Fruit fly (Drosophila melanogaster) whole organism, prepupa: ENCODE results near the gene Lrp4.

ENCODE experiments used
- Blimp-1 ChIP-seq: fragments of 200-800 bp; sonication (Bioruptor generic); optimal IDR thresholded peaks from 3 replicates; lab custom pipeline; 2017; ENCODE audit warnings: missing biosample characterization, missing genetic modification characterization, mild to moderate bottlenecking, moderate library complexity, missing genetic modification reagents
- CG10631 ChIP-seq: fragments of 200-800 bp; sonication (Bioruptor generic); optimal IDR thresholded peaks from 2 replicates; lab custom pipeline; 2016; ENCODE audit warnings: missing biosample characterization, missing genetic modification characterization
- CG10669 ChIP-seq: fragments of 200-800 bp; sonication (Bioruptor generic); optimal IDR thresholded peaks from 3 replicates; lab custom pipeline; 2018; ENCODE audit warnings: missing biosample characterization, mild to moderate bottlenecking, missing genetic modification characterization, moderate library complexity
- CG11294 ChIP-seq: fragments of 200-800 bp; sonication (Bioruptor generic); IDR thresholded peaks from 2 replicates; pipeline ENCODE4 v1.3.6; 2022; ENCODE audit warnings: missing biosample characterization, missing genetic modification characterization
- CG11762 ChIP-seq: fragments of 200-800 bp; sonication (Bioruptor generic); optimal IDR thresholded peaks from 3 replicates; lab custom pipeline; 2016; ENCODE audit warnings: missing biosample characterization, missing genetic modification characterization; ENCODE audit not compliant: insufficient read depth
- CG15336 ChIP-seq: fragments of 200-800 bp; sonication (Bioruptor generic); IDR thresholded peaks from 2 replicates; pipeline ENCODE4 v1.3.6; 2022; ENCODE audit warnings: missing biosample characterization, missing genetic modification characterization
- CG1621 ChIP-seq: fragments of 200-800 bp; sonication (Bioruptor generic); optimal IDR thresholded peaks from 3 replicates; lab custom pipeline; 2018; ENCODE audit warnings: missing biosample characterization, mild to moderate bottlenecking, missing genetic modification characterization
- CG16779 ChIP-seq: fragments of 200-800 bp; sonication (Bioruptor generic); optimal IDR thresholded peaks from 3 replicates; lab custom pipeline; 2017; ENCODE audit warnings: missing biosample characterization, mild to moderate bottlenecking, missing genetic modification characterization
- CG31627 ChIP-seq: fragments of 200-800 bp; sonication (Bioruptor generic); optimal IDR thresholded peaks from 3 replicates; lab custom pipeline; 2016; ENCODE audit warnings: missing biosample characterization, missing genetic modification characterization
- CG32006 ChIP-seq: fragments of 200-800 bp; sonication (Bioruptor generic); optimal IDR thresholded peaks from 3 replicates; lab custom pipeline; 2017; ENCODE audit warnings: missing biosample characterization, mild to moderate bottlenecking, missing genetic modification characterization
- CG34406 ChIP-seq: fragments of 200-800 bp; sonication (Bioruptor generic); optimal IDR thresholded peaks from 3 replicates; lab custom pipeline; 2016; ENCODE audit warnings: missing biosample characterization, missing genetic modification characterization
- CG4318 ChIP-seq: fragments of 200-800 bp; sonication (Bioruptor generic); optimal IDR thresholded peaks from 3 replicates; lab custom pipeline; 2017; ENCODE audit warnings: missing biosample characterization, mild to moderate bottlenecking, missing genetic modification characterization
- CG6163 ChIP-seq: fragments of 200-800 bp; sonication (Bioruptor generic); IDR thresholded peaks from 3 replicates; pipeline ENCODE4 v1.3.6; 2022; ENCODE audit warnings: missing biosample characterization, missing genetic modification characterization
- CG6276 ChIP-seq: fragments of 200-800 bp; sonication (Bioruptor generic); optimal IDR thresholded peaks from 2 replicates; lab custom pipeline; 2017; ENCODE audit warnings: missing biosample characterization, mild to moderate bottlenecking, missing genetic modification characterization
- CG6792 ChIP-seq: fragments of 200-800 bp; sonication (Bioruptor generic); optimal IDR thresholded peaks from 3 replicates; lab custom pipeline; 2016; ENCODE audit warnings: missing biosample characterization, missing genetic modification characterization
- CG6854 ChIP-seq: fragments of 200-800 bp; sonication (Bioruptor generic); optimal IDR thresholded peaks from 2 replicates; lab custom pipeline; 2017; ENCODE audit warnings: missing biosample characterization, mild to moderate bottlenecking, missing genetic modification characterization
- CG9139 ChIP-seq: fragments of 200-800 bp; sonication (Bioruptor generic); optimal IDR thresholded peaks from 3 replicates; lab custom pipeline; 2017; ENCODE audit warnings: missing biosample characterization, mild to moderate bottlenecking, missing genetic modification characterization
- Eip93F ChIP-seq: fragments of 200-800 bp; sonication (Bioruptor generic); optimal IDR thresholded peaks from 2 replicates; lab custom pipeline; 2016; ENCODE audit warnings: missing biosample characterization, mild to moderate bottlenecking, missing genetic modification characterization
- Hr38 ChIP-seq: sonication (Bioruptor generic); optimal IDR thresholded peaks from 2 replicates; lab custom pipeline; 2016; ENCODE audit warnings: missing biosample characterization, missing genetic modification characterization
- Hr4 ChIP-seq: fragments of 200-800 bp; sonication (Bioruptor generic); optimal IDR thresholded peaks from 3 replicates; lab custom pipeline; 2016; ENCODE audit warnings: missing biosample characterization, missing genetic modification characterization
- Lpt ChIP-seq: fragments of 200-800 bp; sonication (Bioruptor generic); optimal IDR thresholded peaks from 3 replicates; lab custom pipeline; 2016; ENCODE audit warnings: missing biosample characterization, missing genetic modification characterization
- Met ChIP-seq: fragments of 200-800 bp; sonication (Bioruptor generic); optimal IDR thresholded peaks from 3 replicates; lab custom pipeline; 2016; ENCODE audit warnings: missing biosample characterization, missing genetic modification characterization
- Smox ChIP-seq: fragments of 200-800 bp; sonication (Bioruptor generic); optimal IDR thresholded peaks from 3 replicates; lab custom pipeline; 2016; ENCODE audit warnings: missing biosample characterization, missing genetic modification characterization
- Sox14 ChIP-seq: fragments of 200-800 bp; sonication (Bioruptor generic); optimal IDR thresholded peaks from 3 replicates; lab custom pipeline; 2016; ENCODE audit warnings: missing biosample characterization, missing genetic modification characterization
- achi ChIP-seq: fragments of 200-800 bp; sonication (Bioruptor generic); optimal IDR thresholded peaks from 3 replicates; lab custom pipeline; 2016; ENCODE audit warnings: missing biosample characterization, missing genetic modification characterization
- acj6 ChIP-seq: fragments of 200-800 bp; sonication (Bioruptor generic); optimal IDR thresholded peaks from 3 replicates; lab custom pipeline; 2016; ENCODE audit warnings: missing biosample characterization, missing genetic modification characterization
- dac ChIP-seq: fragments of 200-800 bp; sonication (Bioruptor generic); optimal IDR thresholded peaks from 2 replicates; lab custom pipeline; 2017; ENCODE audit warnings: missing biosample characterization, mild to moderate bottlenecking, missing genetic modification characterization
- dsx ChIP-seq: fragments of 200-800 bp; optimal IDR thresholded peaks from 3 replicates; lab custom pipeline; 2019; ENCODE audit warnings: missing biosample characterization, mild to moderate bottlenecking, missing genetic modification characterization, moderate library complexity; ENCODE audit not compliant: poor library complexity, severe bottlenecking
- eg ChIP-seq: fragments of 200-800 bp; sonication (Bioruptor generic); IDR thresholded peaks from 3 replicates; pipeline ENCODE4 v1.3.6; 2022; ENCODE audit warnings: missing biosample characterization, missing genetic modification characterization
- esn ChIP-seq: fragments of 200-800 bp; sonication (Bioruptor generic); optimal IDR thresholded peaks from 2 replicates; lab custom pipeline; 2016; ENCODE audit warnings: missing biosample characterization, mild to moderate bottlenecking, missing genetic modification characterization, moderate library complexity
- fd59A ChIP-seq: fragments of 200-800 bp; sonication (Bioruptor generic); optimal IDR thresholded peaks from 2 replicates; lab custom pipeline; 2017; ENCODE audit warnings: missing biosample characterization, mild to moderate bottlenecking, missing genetic modification characterization, missing genetic modification reagents
- fd85E ChIP-seq: fragments of 200-800 bp; sonication (Bioruptor generic); optimal IDR thresholded peaks from 3 replicates; lab custom pipeline; 2016; ENCODE audit warnings: missing biosample characterization, missing genetic modification characterization
- fkh ChIP-seq: fragments of 200-800 bp; sonication (Bioruptor generic); optimal IDR thresholded peaks from 3 replicates; lab custom pipeline; 2017; ENCODE audit warnings: missing biosample characterization, mild to moderate bottlenecking, missing genetic modification characterization, moderate library complexity
- lz ChIP-seq: fragments of 200-800 bp; sonication (Bioruptor generic); optimal IDR thresholded peaks from 3 replicates; lab custom pipeline; 2016; ENCODE audit warnings: missing biosample characterization, missing genetic modification characterization
- net ChIP-seq: fragments of 200-800 bp; sonication (Bioruptor generic); optimal IDR thresholded peaks from 3 replicates; lab custom pipeline; 2016; ENCODE audit warnings: missing biosample characterization, missing genetic modification characterization
- pdm3 ChIP-seq: fragments of 200-800 bp; sonication (Bioruptor generic); optimal IDR thresholded peaks from 3 replicates; lab custom pipeline; 2016; ENCODE audit warnings: missing biosample characterization, missing genetic modification characterization
- spab ChIP-seq: fragments of 200-800 bp; sonication (Bioruptor generic); optimal IDR thresholded peaks from 2 replicates; lab custom pipeline; 2017; ENCODE audit warnings: missing biosample characterization, mild to moderate bottlenecking, missing genetic modification characterization, missing genetic modification reagents
- topi ChIP-seq: fragments of 200-800 bp; sonication (Bioruptor generic); optimal IDR thresholded peaks from 3 replicates; lab custom pipeline; 2016; ENCODE audit warnings: missing biosample characterization, missing genetic modification characterization
- vri ChIP-seq: fragments of 200-800 bp; sonication (Bioruptor generic); optimal IDR thresholded peaks from 3 replicates; lab custom pipeline; 2016; ENCODE audit warnings: missing biosample characterization, mild to moderate bottlenecking, missing genetic modification characterization

Gene Lrp4

dm6 chrX:15909564-15910284, 946 bp upstream of the Lrp4 start, which contains the start of gene CycD:
TSS of gene CycD (minus strand) at chrX:15909676.
- TF ChIP-seq topi (GFP tag; lab: Kevin White, UChicago) (no peak), CG11294 (GFP tag; lab: Robert Waterston, UW) (no peak), spab (GFP tag; lab: Kevin White, UChicago) (no peak), pdm3 (GFP tag; lab: Kevin White, UChicago) (peak; percentile 38), fd85E (no peak), CG32006 (no peak), CG10631 (GFP tag; lab: Kevin White, UChicago) (peak; percentile 34), CG1621 (tag; lab: Kevin White, UChicago) (no peak), CG31627 (GFP tag; lab: Kevin White, UChicago) (no peak), CG16779 (no peak), Met (GFP tag; lab: Kevin White, UChicago) (no peak), CG10669 (GFP tag; lab: Kevin White, UChicago) (no peak), CG11762 (GFP tag; lab: Kevin White, UChicago) (no peak), achi (GFP tag; lab: Kevin White, UChicago) (no peak), fd59A (no peak), fkh (no peak), esn (GFP tag; lab: Kevin White, UChicago) (no peak), CG15336 (no peak), Eip93F (GFP tag; lab: Kevin White, UChicago) (no peak), Blimp-1 (GFP tag; lab: Kevin White, UChicago) (no peak), lz (no peak), Sox14 (GFP tag; lab: Kevin White, UChicago) (peak; percentile 67), CG4318 (no peak)

dm6 chrX:15921655-15922054, 11.0 kb downstream of the Lrp4 start, which contains the start of gene CG8916:
TSS of gene CG8916 (plus strand) at chrX:15921955.
- TF ChIP-seq acj6 (GFP tag; lab: Kevin White, UChicago) (no peak), eg (GFP tag; lab: Robert Waterston, UW) (no peak), Lpt (GFP tag; lab: Kevin White, UChicago) (no peak), CG6792 (GFP tag; lab: Kevin White, UChicago) (no peak), achi (GFP tag; lab: Kevin White, UChicago) (no peak), esn (GFP tag; lab: Kevin White, UChicago) (no peak), CG34406 (GFP tag; lab: Kevin White, UChicago) (no peak), dac (GFP tag; lab: Kevin White, UChicago) (no peak), vri (GFP tag; lab: Kevin White, UChicago) (no peak), CG6854 (GFP tag; lab: Kevin White, UChicago) (no peak), Hr38 (no peak), CG32006 (no peak), dsx (no peak), net (GFP tag; lab: Kevin White, UChicago) (no peak), Smox (no peak), CG15336 (no peak), Eip93F (GFP tag; lab: Kevin White, UChicago) (no peak), Hr4 (GFP tag; lab: Kevin White, UChicago) (no peak), CG9139 (GFP tag; lab: Kevin White, UChicago) (no peak)

dm6 chrX:15924805-15925204, 14.1 kb downstream of the Lrp4 start, which contains the start of gene Lcch3:
TSS of gene Lcch3 (plus strand) at chrX:15925105.
- TF ChIP-seq CG6276 (no peak), CG6163 (GFP tag; lab: Robert Waterston, UW) (no peak)
